Fruit fly (Drosophila melanogaster) whole organism, embryonic: ENCODE data around the gene nudC.

ENCODE experiments used
- BtbVII ChIP-seq: fragments of 200-800 bp; sonication (Bioruptor generic); optimal IDR thresholded peaks from 3 replicates; lab custom pipeline; 2017; ENCODE audit warnings: missing biosample characterization, mild to moderate bottlenecking, missing genetic modification characterization
- CG2129 ChIP-seq: fragments of 200-800 bp; sonication (Bioruptor generic); IDR thresholded peaks from 2 replicates; pipeline ENCODE4 v1.3.6; 2022; ENCODE audit warnings: missing biosample characterization, missing genetic modification characterization; ENCODE audit not compliant: partially characterized antibody
- CG2199 ChIP-seq: fragments of 200-800 bp; sonication (Bioruptor generic); IDR thresholded peaks from 3 replicates; pipeline ENCODE4 v1.3.6; 2022; ENCODE audit warnings: missing biosample characterization, missing genetic modification characterization
- CG2875 ChIP-seq: fragments of 200-800 bp; sonication (Bioruptor generic); optimal IDR thresholded peaks from 2 replicates; lab custom pipeline; 2017; ENCODE audit warnings: missing biosample characterization, mild to moderate bottlenecking, missing genetic modification characterization, missing genetic modification reagents
- CG34376 ChIP-seq: fragments of 200-800 bp; sonication (Bioruptor generic); optimal IDR thresholded peaks from 2 replicates; lab custom pipeline; 2018; ENCODE audit warnings: missing biosample characterization, mild to moderate bottlenecking, missing genetic modification characterization
- CG6813 ChIP-seq: fragments of 200-800 bp; sonication (Bioruptor generic); optimal IDR thresholded peaks from 2 replicates; lab custom pipeline; 2017; ENCODE audit warnings: missing biosample characterization, missing genetic modification characterization, mild to moderate bottlenecking, moderate library complexity, missing genetic modification reagents
- Med ChIP-seq: fragments of 200-800 bp; sonication (Bioruptor generic); peaks from one replicate; lab custom pipeline; 2016; ENCODE audit warnings: missing biosample characterization, missing genetic modification characterization, mild to moderate bottlenecking, inconsistent platforms, moderate library complexity
- Meics ChIP-seq: fragments of 200-800 bp; sonication (Bioruptor generic); optimal IDR thresholded peaks from 2 replicates; lab custom pipeline; 2017; ENCODE audit warnings: missing biosample characterization, mild to moderate bottlenecking, missing genetic modification characterization
- Pdp1 ChIP-seq, 2 experiments: fragments of 200-800 bp; sonication (Bioruptor generic); optimal IDR thresholded peaks; 3 replicates each; lab custom pipeline; 2016; ENCODE audit warnings: missing biosample characterization in 2 of 2, missing genetic modification characterization in 2 of 2, mild to moderate bottlenecking in 1 of 2, moderate library complexity in 1 of 2
- Trl ChIP-seq, 3 experiments: fragments of >200 bp in 2 of 3; fragments of 200-800 bp in 1 of 3; sonication (Bioruptor generic) in 1 of 3; optimal IDR thresholded peaks; 2 replicates in 1 of 3; 3 replicates in 2 of 3; lab custom pipeline; 2016 to 2017; ENCODE audit warnings: missing biosample characterization in 1 of 3, missing genetic modification characterization in 1 of 3
- ac ChIP-seq: fragments of 200-800 bp; sonication (Bioruptor generic); optimal IDR thresholded peaks from 3 replicates; lab custom pipeline; 2017; ENCODE audit warnings: missing biosample characterization, mild to moderate bottlenecking, missing genetic modification characterization
- bigmax ChIP-seq: fragments of 200-800 bp; sonication (Bioruptor generic); optimal IDR thresholded peaks from 2 replicates; lab custom pipeline; 2018; ENCODE audit warnings: missing biosample characterization, mild to moderate bottlenecking, missing genetic modification characterization
- ci ChIP-seq: fragments of 200-800 bp; sonication (Bioruptor generic); IDR thresholded peaks from 3 replicates; pipeline ENCODE4 v1.3.6; 2022; ENCODE audit warnings: missing biosample characterization, missing genetic modification characterization
- crol ChIP-seq: fragments of 200-800 bp; sonication (Bioruptor generic); IDR thresholded peaks from 2 replicates; pipeline ENCODE4 v1.3.6; 2022; ENCODE audit warnings: missing biosample characterization, missing genetic modification characterization
- dati ChIP-seq: fragments of 200-800 bp; sonication (Bioruptor generic); IDR thresholded peaks from 2 replicates; pipeline ENCODE4 v1.3.6; 2022; ENCODE audit warnings: missing biosample characterization, missing genetic modification characterization
- exex ChIP-seq: fragments of 200-800 bp; sonication (Bioruptor generic); optimal IDR thresholded peaks from 4 replicates; lab custom pipeline; 2018; ENCODE audit warnings: missing biosample characterization, mild to moderate bottlenecking, missing genetic modification characterization, moderate library complexity
- p53 ChIP-seq: fragments of 200-800 bp; sonication (Bioruptor generic); optimal IDR thresholded peaks from 2 replicates; lab custom pipeline; 2016; ENCODE audit warnings: missing biosample characterization, missing genetic modification characterization
- sd ChIP-seq: fragments of 200-800 bp; sonication (Bioruptor generic); optimal IDR thresholded peaks from 3 replicates; lab custom pipeline; 2018; ENCODE audit warnings: missing biosample characterization, mild to moderate bottlenecking, missing genetic modification characterization, moderate library complexity
- sug ChIP-seq: fragments of 200-800 bp; optimal IDR thresholded peaks from 2 replicates; lab custom pipeline; 2019; ENCODE audit warnings: missing biosample characterization, mild to moderate bottlenecking, missing genetic modification characterization, moderate library complexity

Gene nudC

dm6 chr3L:16867190-16867589, 62.4 kb downstream of the nudC start (continued):
- TF ChIP-seq sd (tag; lab: Kevin White, UChicago) (peak; percentile 40), Trl (optimal IDR thresholded peaks at IDR 0.05; lab: Kevin White, UChicago) (no peak), Trl (GFP tag; optimal IDR thresholded peaks at IDR 0.05; lab: Kevin White, UChicago) (no peak), Pdp1 (GFP tag; optimal IDR thresholded peaks at IDR 0.05; lab: Kevin White, UChicago) (peak in 1 of 2 experiments; percentile 61), CG34376 (peak; percentile 25), sug (tag; lab: Kevin White, UChicago) (peak; percentile 39), crol (GFP tag; lab: Robert Waterston, UW) (no peak), CG2875 (GFP tag; lab: Kevin White, UChicago) (no peak), ac (GFP tag; lab: Kevin White, UChicago) (no peak), Med (GFP tag; lab: Kevin White, UChicago) (peak; percentile 62), CG2129 (no peak), exex (tag; lab: Kevin White, UChicago) (peak; percentile 81), bigmax (GFP tag; lab: Kevin White, UChicago) (no peak), Meics (GFP tag; lab: Kevin White, UChicago) (peak; percentile 13), dati (no peak), BtbVII (GFP tag; lab: Kevin White, UChicago) (peak; percentile 29), ci (GFP tag; lab: Robert Waterston, UW) (no peak), CG2199 (GFP tag; lab: Robert Waterston, UW) (0 out of 3 replicates have a peak, but pooled peaks have one; percentile 14), CG6813 (GFP tag; lab: Kevin White, UChicago) (no peak), p53 (GFP tag; lab: Kevin White, UChicago) (no peak)
